Fruit fly (Drosophila melanogaster): ENCODE measurements around the gene ppan.
A peak's percentile ranks its signal among the peaks of the same experiment; 100 is the strongest.

The ppan gene

DNA sequence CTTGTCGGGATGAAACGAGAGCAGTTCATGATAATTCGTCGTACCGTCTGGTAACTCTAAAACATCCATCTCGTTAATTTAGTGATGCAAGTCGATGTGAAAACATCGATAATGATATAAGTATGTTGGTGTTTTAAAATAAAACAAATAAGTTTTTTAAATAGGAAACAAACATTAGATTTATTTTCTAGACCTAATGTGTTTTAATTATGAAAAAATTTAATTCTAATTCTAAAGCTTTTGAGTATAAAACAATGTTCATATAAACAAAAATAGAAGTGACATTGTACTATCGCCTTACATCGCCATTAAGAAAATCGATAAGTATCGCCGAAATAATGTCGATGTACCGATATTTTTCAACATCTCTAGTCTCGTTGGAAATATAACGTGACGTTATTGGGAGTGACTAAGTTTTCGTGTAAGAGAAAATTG, 5.0 kb upstream of the ppan start, which contains the start of gene Rab11 (continued):
- TF ChIP-seq D19B (GFP tag; optimal IDR thresholded peaks at IDR 0.05) (no peak), Deaf1 (tag; optimal IDR thresholded peaks at IDR 0.05) (peak; percentile 34), gt (GFP tag; IDR thresholded peaks at IDR 0.05) (no peak), h (optimal IDR thresholded peaks at IDR 0.05) (no peak), Elba2 (GFP tag; optimal IDR thresholded peaks at IDR 0.05) (no peak), dimm (GFP tag; IDR thresholded peaks at IDR 0.05) (no peak), CG3163 (GFP tag; optimal IDR thresholded peaks at IDR 0.05) (no peak), CG4617 (GFP tag; optimal IDR thresholded peaks at IDR 0.05; ENCODE audit: borderline replicate concordance) (peak; percentile 32), CG4730 (GFP tag; IDR thresholded peaks at IDR 0.05) (no peak), Usf (GFP tag; optimal IDR thresholded peaks at IDR 0.05) (no peak), CG8281 (tag; optimal IDR thresholded peaks at IDR 0.05) (no peak), CG10654 (GFP tag; optimal IDR thresholded peaks at IDR 0.05) (peak; percentile 9), chm (GFP tag; IDR thresholded peaks at IDR 0.05) (no peak), CG2116 (GFP tag; optimal IDR thresholded peaks at IDR 0.05) (peak; percentile 92), fd3F (GFP tag; optimal IDR thresholded peaks at IDR 0.05) (peak; percentile 19), Hsf (GFP tag; optimal IDR thresholded peaks at IDR 0.05) (peak; percentile 60), CG8359 (GFP tag; optimal IDR thresholded peaks at IDR 0.05; ENCODE audit: borderline replicate concordance) (no peak), CG34376 (GFP tag; optimal IDR thresholded peaks at IDR 0.05) (peak; percentile 60), hth (optimal IDR thresholded peaks at IDR 0.05) (no peak), peb (GFP tag; IDR thresholded peaks at IDR 0.05) (no peak), HLH4C (GFP tag; IDR thresholded peaks at IDR 0.05; ENCODE audit: partially characterized antibody) (peak; percentile 89), dmrt99B (tag; optimal IDR thresholded peaks at IDR 0.05) (peak; percentile 30), caup (GFP tag; optimal IDR thresholded peaks at IDR 0.05; ENCODE audit: severe bottlenecking) (peak; percentile 36), CG11723 (GFP tag; optimal IDR thresholded peaks at IDR 0.05) (no peak), CG13287 (GFP tag; IDR thresholded peaks at IDR 0.05; ENCODE audit: partially characterized antibody) (peak; percentile 89), CG10267 (tag; optimal IDR thresholded peaks at IDR 0.05) (peak; percentile 71), pzg (GFP tag; optimal IDR thresholded peaks at IDR 0.05) (peak; percentile 58), psq (GFP tag; optimal IDR thresholded peaks at IDR 0.05) (no peak), CG30403 (GFP tag; optimal IDR thresholded peaks at IDR 0.05) (peak; percentile 75), fd64A (GFP tag; optimal IDR thresholded peaks at IDR 0.05) (no peak), ato (GFP tag; IDR thresholded peaks at IDR 0.05; ENCODE audit: partially characterized antibody) (peak; percentile 17; the same call in 1 of the 2 replicates), chn (GFP tag; optimal IDR thresholded peaks at IDR 0.05) (peak; percentile 4), klu (GFP tag; IDR thresholded peaks at IDR 0.05) (no peak), CG7271 (tag; optimal IDR thresholded peaks at IDR 0.05) (no peak), luna (GFP tag; optimal IDR thresholded peaks at IDR 0.05) (no peak), unc-4 (GFP tag; IDR thresholded peaks at IDR 0.05; ENCODE audit: partially characterized antibody) (peak; percentile 84), CG7839 (tag; optimal IDR thresholded peaks at IDR 0.05) (peak; percentile 54), pros (GFP tag; optimal IDR thresholded peaks at IDR 0.05) (no peak), Dad (GFP tag; optimal IDR thresholded peaks at IDR 0.05) (peak; percentile 27), grau (tag; optimal IDR thresholded peaks at IDR 0.05) (peak; percentile 61), ems (GFP tag; optimal IDR thresholded peaks at IDR 0.05) (peak; percentile 68), CG32767 (GFP tag; IDR thresholded peaks at IDR 0.05) (no peak), pnt (GFP tag; optimal IDR thresholded peaks at IDR 0.05) (no peak), Hand (GFP tag; optimal IDR thresholded peaks at IDR 0.05) (no peak), Gug (GFP tag; IDR thresholded peaks at IDR 0.05) (no peak), pho (GFP tag; optimal IDR thresholded peaks at IDR 0.05) (peak; percentile 10), lbe (GFP tag; optimal IDR thresholded peaks at IDR 0.05) (no peak), ind (GFP tag; optimal IDR thresholded peaks at IDR 0.05) (peak; percentile 53), CG11093 (GFP tag; IDR thresholded peaks at IDR 0.05) (no peak), CG18764 (GFP tag; optimal IDR thresholded peaks at IDR 0.05) (no peak), CkIIα-i1 (GFP tag; IDR thresholded peaks at IDR 0.05) (no peak), CG11247 (GFP tag; IDR thresholded peaks at IDR 0.05) (0 out of 2 replicates have a peak, but pooled peaks have one; percentile 26)
